Worm (Caenorhabditis elegans) whole organism, L1 larva: ENCODE measurements around the gene nlp-18.

Experiments
- C34B4.2 ChIP-seq: sonication (generic microtip); optimal IDR thresholded peaks from 2 replicates; lab custom pipeline; 2017; ENCODE audit warnings: mild to moderate bottlenecking, missing genetic modification characterization, missing compliant biosample characterization
- Y116A8C.19 ChIP-seq: sonication (generic microtip); optimal IDR thresholded peaks from 2 replicates; lab custom pipeline; 2016; ENCODE audit warnings: missing compliant biosample characterization, missing genetic modification characterization, borderline replicate concordance
- alr-1 ChIP-seq: fragments of 200-800 bp; sonication (Bioruptor generic); optimal IDR thresholded peaks from 2 replicates; lab custom pipeline; 2018; ENCODE audit warnings: borderline replicate concordance, mild to moderate bottlenecking, missing genetic modification characterization, missing compliant biosample characterization
- aly-2 ChIP-seq: fragments of 150-350 bp; optimal IDR thresholded peaks from 2 replicates; lab custom pipeline; 2014; ENCODE audit warnings: missing biosample characterization, missing genetic modification characterization
- ceh-88 ChIP-seq: fragments of 200-800 bp; sonication (Bioruptor generic); IDR thresholded peaks from 2 replicates; pipeline ENCODE4 v1.3.6; 2022; ENCODE audit warnings: missing genetic modification characterization, missing compliant biosample characterization
- ceh-90 ChIP-seq: sonication (generic microtip); optimal IDR thresholded peaks from 2 replicates; lab custom pipeline; 2016; ENCODE audit warnings: missing genetic modification characterization, missing compliant biosample characterization
- dpl-1 ChIP-seq, 3 experiments: fragments of 150-350 bp in 2 of 3; sonication (generic microtip) in 1 of 3; optimal IDR thresholded peaks; 2 replicates each; lab custom pipeline; 2014 to 2017; ENCODE audit warnings: missing biosample characterization in 3 of 3, missing genetic modification characterization in 3 of 3, missing genetic modification reagents in 3 of 3
- efl-3 ChIP-seq: fragments of 200-800 bp; sonication (Bioruptor generic); optimal IDR thresholded peaks from 2 replicates; lab custom pipeline; 2018; ENCODE audit warnings: mild to moderate bottlenecking, missing genetic modification characterization, missing compliant biosample characterization
- egl-27 ChIP-seq, 2 experiments: fragments of 150-350 bp in 1 of 2; sonication (generic microtip); optimal IDR thresholded peaks; 3 replicates each; lab custom pipeline; 2017 to 2018; ENCODE audit warnings: missing biosample characterization in 2 of 2, missing genetic modification characterization in 2 of 2, missing genetic modification reagents in 2 of 2
- elt-2 ChIP-seq: sonication (generic microtip); optimal IDR thresholded peaks from 2 replicates; lab custom pipeline; 2016; ENCODE audit warnings: missing genetic modification characterization, mild to moderate bottlenecking, inconsistent platforms, missing compliant biosample characterization, missing genetic modification reagents
- elt-3 ChIP-seq, 6 experiments: fragments of 150-350 bp in 1 of 6; sonication (generic microtip); optimal IDR thresholded peaks; 2 replicates each; lab custom pipeline; 2017 to 2018; ENCODE audit warnings: missing biosample characterization in 6 of 6, missing genetic modification characterization in 6 of 6, inconsistent platforms in 1 of 6
- ets-5 ChIP-seq: fragments of 200-800 bp; sonication (Bioruptor generic); IDR thresholded peaks from 2 replicates; pipeline ENCODE4 v1.3.6; 2022; ENCODE audit warnings: missing genetic modification characterization, missing compliant biosample characterization
- fkh-4 ChIP-seq: sonication (generic microtip); optimal IDR thresholded peaks from 2 replicates; lab custom pipeline; 2016; ENCODE audit warnings: missing compliant biosample characterization, missing genetic modification characterization, borderline replicate concordance
- hlh-4 ChIP-seq: sonication (generic microtip); optimal IDR thresholded peaks from 2 replicates; lab custom pipeline; 2016; ENCODE audit warnings: mild to moderate bottlenecking, missing genetic modification characterization, missing compliant biosample characterization
- hpl-2 ChIP-seq: fragments of 150-350 bp; optimal IDR thresholded peaks from 2 replicates; lab custom pipeline; 2014; ENCODE audit warnings: missing biosample characterization, missing genetic modification reagents, missing genetic modification characterization
- jun-1 ChIP-seq: fragments of 150-350 bp; optimal IDR thresholded peaks from 2 replicates; lab custom pipeline; 2014; ENCODE audit warnings: missing biosample characterization, missing genetic modification reagents, missing genetic modification characterization
- lin-13 ChIP-seq: fragments of 150-350 bp; optimal IDR thresholded peaks from 2 replicates; lab custom pipeline; 2014; ENCODE audit warnings: missing biosample characterization, missing genetic modification reagents, missing genetic modification characterization
- lin-15B ChIP-seq: fragments of 150-350 bp; sonication (generic microtip); optimal IDR thresholded peaks from 3 replicates; lab custom pipeline; 2014; ENCODE audit warnings: missing biosample characterization, missing genetic modification characterization
- lin-35 ChIP-seq, 2 experiments: fragments of 150-350 bp; optimal IDR thresholded peaks; 2 replicates each; lab custom pipeline; 2014; ENCODE audit warnings: missing biosample characterization in 2 of 2, missing genetic modification characterization in 2 of 2, missing genetic modification reagents in 2 of 2
- mab-9 ChIP-seq: fragments of 200-800 bp; sonication (Bioruptor generic); IDR thresholded peaks from 2 replicates; pipeline ENCODE4 v1.3.6; 2022; ENCODE audit warnings: missing genetic modification reagents, missing genetic modification characterization, missing compliant biosample characterization
- mef-2 ChIP-seq: fragments of 150-350 bp; optimal IDR thresholded peaks from 2 replicates; lab custom pipeline; 2014; ENCODE audit warnings: missing biosample characterization, missing genetic modification characterization
- nhr-12 ChIP-seq: sonication (generic microtip); optimal IDR thresholded peaks from 2 replicates; lab custom pipeline; 2017; ENCODE audit warnings: missing biosample characterization, missing genetic modification characterization
- nhr-28 ChIP-seq: fragments of 150-350 bp; optimal IDR thresholded peaks from 2 replicates; lab custom pipeline; 2014; ENCODE audit warnings: missing biosample characterization, missing genetic modification characterization
- nhr-47 ChIP-seq: sonication (generic microtip); optimal IDR thresholded peaks from 2 replicates; lab custom pipeline; 2016; ENCODE audit warnings: mild to moderate bottlenecking, missing genetic modification characterization, moderate library complexity, missing compliant biosample characterization
- nhr-76 ChIP-seq: sonication (generic microtip); optimal IDR thresholded peaks from 2 replicates; lab custom pipeline; 2017; ENCODE audit warnings: missing biosample characterization, missing genetic modification characterization
- nhr-77 ChIP-seq: fragments of 150-350 bp; optimal IDR thresholded peaks from 2 replicates; lab custom pipeline; 2014; ENCODE audit warnings: missing biosample characterization, missing genetic modification characterization
- nhr-84 ChIP-seq: sonication (generic microtip); optimal IDR thresholded peaks from 2 replicates; lab custom pipeline; 2017; ENCODE audit warnings: missing biosample characterization, missing genetic modification characterization
- pax-3 ChIP-seq: fragments of 200-800 bp; sonication (Bioruptor generic); optimal IDR thresholded peaks from 2 replicates; lab custom pipeline; 2018; ENCODE audit warnings: mild to moderate bottlenecking, missing genetic modification characterization, moderate library complexity, missing compliant biosample characterization
- pqm-1 ChIP-seq: sonication (generic microtip); optimal IDR thresholded peaks from 3 replicates; lab custom pipeline; 2017; ENCODE audit warnings: missing biosample characterization, missing genetic modification characterization
- skn-1 ChIP-seq: fragments of 150-350 bp; optimal IDR thresholded peaks from 2 replicates; lab custom pipeline; 2014; ENCODE audit warnings: missing biosample characterization, missing genetic modification characterization
- snu-23 ChIP-seq: sonication (generic microtip); optimal IDR thresholded peaks from 2 replicates; lab custom pipeline; 2016; ENCODE audit warnings: missing genetic modification characterization, missing compliant biosample characterization
- sptf-1 ChIP-seq: fragments of 150-350 bp; optimal IDR thresholded peaks from 2 replicates; lab custom pipeline; 2014; ENCODE audit warnings: missing biosample characterization, missing genetic modification characterization
- sup-37 ChIP-seq: fragments of 200-800 bp; sonication (Bioruptor generic); optimal IDR thresholded peaks from 2 replicates; lab custom pipeline; 2018; ENCODE audit warnings: mild to moderate bottlenecking, missing genetic modification characterization, missing compliant biosample characterization
- tlp-1 ChIP-seq: fragments of 150-350 bp; optimal IDR thresholded peaks from 2 replicates; lab custom pipeline; 2014; ENCODE audit warnings: missing biosample characterization, missing genetic modification characterization
- unc-130 ChIP-seq: fragments of 150-350 bp; optimal IDR thresholded peaks from 2 replicates; lab custom pipeline; 2017; ENCODE audit warnings: missing biosample characterization, missing genetic modification characterization, inconsistent platforms
- unc-30 ChIP-seq: sonication (generic microtip); optimal IDR thresholded peaks from 2 replicates; lab custom pipeline; 2017; ENCODE audit warnings: missing biosample characterization, missing genetic modification characterization
- unc-62 ChIP-seq: fragments of 150-350 bp; optimal IDR thresholded peaks from 2 replicates; lab custom pipeline; 2014; ENCODE audit warnings: missing biosample characterization, missing genetic modification reagents, missing genetic modification characterization
- unc-86 ChIP-seq: sonication (generic microtip); optimal IDR thresholded peaks from 2 replicates; lab custom pipeline; 2016; ENCODE audit warnings: missing genetic modification characterization, missing compliant biosample characterization
- vab-15 ChIP-seq: sonication (generic microtip); optimal IDR thresholded peaks from 2 replicates; lab custom pipeline; 2017; ENCODE audit warnings: missing genotype, mild to moderate bottlenecking, missing genetic modification characterization, missing compliant biosample characterization
- zag-1 ChIP-seq: fragments of 150-350 bp; optimal IDR thresholded peaks from 2 replicates; lab custom pipeline; 2014; ENCODE audit warnings: missing biosample characterization, missing genetic modification characterization
- ztf-4 ChIP-seq: fragments of 150-350 bp; optimal IDR thresholded peaks from 2 replicates; lab custom pipeline; 2014; ENCODE audit warnings: missing biosample characterization, missing genetic modification characterization

The nlp-18 gene

ce11 chrII:11015210-11015609 is 15.0 kb downstream of the nlp-18 start (continued):
- peak in 1 of 6 experiments; percentile 77 for TF ChIP-seq elt-3 (tag; optimal IDR thresholded peaks at IDR 0.05; lab: Kevin White, UChicago)

DNA sequence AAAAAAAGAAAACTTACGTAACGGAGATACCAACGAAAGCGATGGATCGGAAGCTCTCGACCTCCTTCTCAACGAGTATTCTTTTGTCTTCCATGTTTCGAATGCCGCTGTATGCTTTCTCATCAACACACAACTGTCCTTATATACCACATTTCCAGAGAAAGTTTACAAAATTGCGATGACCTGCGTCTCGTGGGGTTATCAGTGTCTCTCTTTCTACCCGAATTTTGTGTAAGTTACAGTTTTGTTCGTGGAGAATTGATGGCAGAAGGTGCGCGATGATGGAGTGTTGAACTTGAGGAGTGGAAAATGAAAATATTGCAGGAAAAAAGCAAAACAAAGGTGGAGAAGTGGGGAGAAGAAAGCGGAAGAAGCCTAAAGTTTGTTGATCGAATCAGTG is 16.5 kb downstream of the nlp-18 start, which contains the start of gene col-81:
col-81 (minus strand) TSS at position 101 of the 400 bp plus-strand sequence.
- TF ChIP-seq nhr-77 (tag; lab: Kevin White, UChicago), result no peak
- no peak for TF ChIP-seq Y116A8C.19 (tag; lab: Kevin White, UChicago)
- no peak for TF ChIP-seq alr-1
- no peak for TF ChIP-seq unc-30
- TF ChIP-seq ceh-90, result no peak
- no peak for TF ChIP-seq hlh-4 (tag; lab: Kevin White, UChicago)
- no peak for TF ChIP-seq sup-37
- no peak for TF ChIP-seq unc-62 (GFP tag; lab: Kevin White, UChicago)
- no peak for TF ChIP-seq lin-15B (tag; lab: Kevin White, UChicago)
- no peak for TF ChIP-seq nhr-47
- no peak for TF ChIP-seq lin-13
- TF ChIP-seq tlp-1 (tag; lab: Kevin White, UChicago), result no peak
- no peak for TF ChIP-seq unc-130 (tag; lab: Kevin White, UChicago)
- no peak for TF ChIP-seq sptf-1
- TF ChIP-seq pax-3 (tag; lab: Kevin White, UChicago), result no peak
- TF ChIP-seq ztf-4, result no peak
- no peak for TF ChIP-seq ceh-88
- no peak for TF ChIP-seq fkh-4
- no peak for TF ChIP-seq mab-9 (GFP tag; lab: Robert Waterston, UW)

- TF ChIP-seq lin-35 (GFP tag; optimal IDR thresholded peaks at IDR 0.05; lab: Kevin White, UChicago), result no peak
- no peak for TF ChIP-seq nhr-28 (tag; lab: Kevin White, UChicago)
- no peak for TF ChIP-seq jun-1 (tag; lab: Kevin White, UChicago)
- no peak for TF ChIP-seq skn-1 (tag; lab: Kevin White, UChicago)
- TF ChIP-seq vab-15, result no peak
- TF ChIP-seq elt-2, result no peak
- no peak for TF ChIP-seq snu-23 (GFP tag; lab: Kevin White, UChicago)
- TF ChIP-seq unc-62 (GFP tag; lab: Kevin White, UChicago), result no peak
- TF ChIP-seq C34B4.2 (tag; lab: Kevin White, UChicago), result no peak
- no peak for TF ChIP-seq mef-2 (tag; lab: Kevin White, UChicago)
- TF ChIP-seq nhr-12, result no peak
- TF ChIP-seq nhr-77 (tag; lab: Kevin White, UChicago), result no peak
- TF ChIP-seq dpl-1 (GFP tag; optimal IDR thresholded peaks at IDR 0.05; lab: Kevin White, UChicago), result no peak
- no peak for TF ChIP-seq pax-3 (tag; lab: Kevin White, UChicago)
- no peak for TF ChIP-seq pqm-1 (tag; lab: Kevin White, UChicago)
- TF ChIP-seq nhr-84 (tag; lab: Kevin White, UChicago), result no peak
- TF ChIP-seq unc-30, result no peak
Observed at ce11 chrII:11012532-11013179, 17.5 kb downstream of the nlp-18 start.

DNA sequence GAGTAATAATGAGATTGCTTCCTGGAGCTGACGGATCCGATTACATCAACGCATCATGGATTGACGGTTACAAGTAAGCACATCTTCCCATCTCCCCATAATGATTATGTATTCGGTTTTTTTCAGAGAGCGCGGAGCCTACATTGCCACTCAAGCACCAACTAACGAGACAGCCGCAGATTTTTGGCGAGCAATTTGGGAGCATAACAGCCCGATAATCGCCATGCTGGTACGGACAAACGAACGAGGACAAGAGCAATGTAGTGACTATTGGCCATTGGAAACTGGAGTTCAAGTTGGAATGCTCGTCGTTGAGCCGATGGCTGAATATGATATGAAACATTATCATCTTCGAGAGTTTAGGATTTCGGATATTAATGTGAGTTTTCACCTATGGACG is 19.3 kb downstream of the nlp-18 start:
- no peak for TF ChIP-seq nhr-76 (tag; lab: Kevin White, UChicago)
- TF ChIP-seq unc-86 (tag; lab: Kevin White, UChicago), result no peak
- TF ChIP-seq efl-3 (GFP tag; lab: Kevin White, UChicago), result no peak
- no peak for TF ChIP-seq ets-5 (GFP tag; lab: Robert Waterston, UW)
- TF ChIP-seq hpl-2 (GFP tag; lab: Kevin White, UChicago), result no peak
- no peak for TF ChIP-seq egl-27 (tag; optimal IDR thresholded peaks at IDR 0.05; lab: Kevin White, UChicago)
- no peak for TF ChIP-seq aly-2 (tag; lab: Kevin White, UChicago)
- TF ChIP-seq zag-1, result no peak
